Worm (Caenorhabditis elegans) whole organism, midembryonic: ENCODE measurements around the gene rack-1.

Experiments
- T22C8.4 ChIP-seq: fragments of 200-800 bp; sonication (Bioruptor generic); IDR thresholded peaks from 2 replicates; pipeline ENCODE4 v1.3.6; 2022; ENCODE audit warnings: missing genetic modification characterization, missing compliant biosample characterization
- cog-1 ChIP-seq: sonication (generic microtip); optimal IDR thresholded peaks from 2 replicates; lab custom pipeline; 2016; ENCODE audit warnings: missing genetic modification characterization, missing compliant biosample characterization
- flt-1 ChIP-seq: fragments of 200-800 bp; sonication (Bioruptor generic); IDR thresholded peaks from 2 replicates; pipeline ENCODE4 v1.3.6; 2022; ENCODE audit warnings: missing genetic modification characterization, missing compliant biosample characterization
- med-1 ChIP-seq: sonication (generic microtip); optimal IDR thresholded peaks from 2 replicates; lab custom pipeline; 2017; ENCODE audit warnings: missing genetic modification characterization, mild to moderate bottlenecking, missing compliant biosample characterization, antibody characterized with exemption, missing genetic modification reagents; ENCODE audit not compliant: insufficient read depth
- tab-1 ChIP-seq: fragments of 200-800 bp; sonication (Bioruptor generic); IDR thresholded peaks from 2 replicates; pipeline ENCODE4 v1.3.6; 2022; ENCODE audit warnings: missing genetic modification characterization, missing compliant biosample characterization
- ztf-23 ChIP-seq: fragments of 200-800 bp; sonication (Bioruptor generic); IDR thresholded peaks from 2 replicates; pipeline ENCODE4 v1.3.6; 2022; ENCODE audit warnings: missing genetic modification reagents, missing genetic modification characterization, missing compliant biosample characterization

ce11 chrIV:10194345-10194744 is 17.9 kb downstream of the rack-1 start, which contains the start of gene ptrg-1:
- TF ChIP-seq flt-1 (GFP tag; lab: Robert Waterston, UW) (no peak), T22C8.4 (no peak), cog-1 (tag; lab: Kevin White, UChicago) (no peak), med-1 (GFP tag; lab: Kevin White, UChicago) (no peak), tab-1 (GFP tag; lab: Robert Waterston, UW) (no peak), ztf-23 (GFP tag; lab: Robert Waterston, UW) (no peak)
